Worm (Caenorhabditis elegans) whole organism, late embryonic: ENCODE measurements around the gene ric-8.

ENCODE experiments used
- C38D4.7 ChIP-seq: fragments of 200-800 bp; sonication (Bioruptor generic); optimal IDR thresholded peaks from 2 replicates; lab custom pipeline; 2018; ENCODE audit warnings: mild to moderate bottlenecking, missing genetic modification characterization, moderate library complexity, missing compliant biosample characterization
- F13H6.1 ChIP-seq: sonication (generic microtip); optimal IDR thresholded peaks from 2 replicates; lab custom pipeline; 2016; ENCODE audit warnings: missing genetic modification characterization, missing compliant biosample characterization
- ama-1 ChIP-seq: fragments of 150-350 bp; optimal IDR thresholded peaks from 2 replicates; lab custom pipeline; 2014
- ceh-19 ChIP-seq: fragments of 200-800 bp; sonication (Bioruptor generic); optimal IDR thresholded peaks from 2 replicates; lab custom pipeline; 2018; ENCODE audit warnings: mild to moderate bottlenecking, missing genetic modification characterization, missing compliant biosample characterization
- ceh-6 ChIP-seq: fragments of 200-800 bp; sonication (Bioruptor generic); optimal IDR thresholded peaks from 2 replicates; lab custom pipeline; 2018; ENCODE audit warnings: mild to moderate bottlenecking, missing genetic modification characterization, missing compliant biosample characterization
- che-1 ChIP-seq: sonication (generic microtip); optimal IDR thresholded peaks from 2 replicates; lab custom pipeline; 2016; ENCODE audit warnings: mild to moderate bottlenecking, missing genetic modification characterization, missing compliant biosample characterization
- fkh-10 ChIP-seq: fragments of 150-350 bp; optimal IDR thresholded peaks from 2 replicates; lab custom pipeline; 2014; ENCODE audit warnings: missing biosample characterization, missing genetic modification reagents, missing genetic modification characterization
- nfya-1 ChIP-seq: sonication (generic microtip); optimal IDR thresholded peaks from 2 replicates; lab custom pipeline; 2017; ENCODE audit warnings: missing genetic modification characterization, mild to moderate bottlenecking, missing compliant biosample characterization, antibody characterized with exemption, moderate library complexity
- odd-2 ChIP-seq: sonication (generic microtip); optimal IDR thresholded peaks from 2 replicates; lab custom pipeline; 2017; ENCODE audit warnings: antibody characterized with exemption, mild to moderate bottlenecking, missing genetic modification characterization, missing compliant biosample characterization
- pag-3 ChIP-seq: sonication (generic microtip); optimal IDR thresholded peaks from 2 replicates; lab custom pipeline; 2016; ENCODE audit warnings: missing compliant biosample characterization, missing genetic modification characterization, borderline replicate concordance
- pax-1 ChIP-seq: fragments of 150-350 bp; optimal IDR thresholded peaks from 2 replicates; lab custom pipeline; 2014; ENCODE audit warnings: missing biosample characterization, missing genetic modification characterization
- pha-4 ChIP-seq: fragments of 150-350 bp; optimal IDR thresholded peaks from 2 replicates; lab custom pipeline; 2018; ENCODE audit warnings: missing biosample characterization, missing genetic modification reagents, missing genetic modification characterization
- ttx-3 ChIP-seq: sonication (generic microtip); optimal IDR thresholded peaks from 2 replicates; lab custom pipeline; 2016; ENCODE audit warnings: missing genetic modification reagents, missing genetic modification characterization, missing compliant biosample characterization

ce11 chrIV:2664901-2665201 is 22.1 kb downstream of the ric-8 start:
- TF ChIP-seq ceh-19 (GFP tag; lab: Kevin White, UChicago) (no peak), F13H6.1 (tag; lab: Kevin White, UChicago) (no peak), ama-1 (lab: Kevin White, UChicago) (no peak), pag-3 (tag; lab: Kevin White, UChicago) (no peak), pha-4 (no peak), che-1 (tag; lab: Kevin White, UChicago) (no peak), C38D4.7 (GFP tag; lab: Kevin White, UChicago) (no peak), fkh-10 (GFP tag; lab: Kevin White, UChicago) (no peak), ceh-6 (GFP tag; lab: Kevin White, UChicago) (no peak), pax-1 (tag; lab: Kevin White, UChicago) (no peak), odd-2 (tag; lab: Kevin White, UChicago) (no peak), nfya-1 (no peak), ttx-3 (no peak)
